Worm (Caenorhabditis elegans) whole organism, mixed stage, embryonic: ENCODE results near the gene ttr-44.

Experiments used
- blmp-1 ChIP-seq: fragments of 150-350 bp; optimal IDR thresholded peaks from 2 replicates; lab custom pipeline; 2014; ENCODE audit warnings: missing biosample characterization, missing genetic modification characterization
- ceh-39 ChIP-seq: fragments of 150-350 bp; optimal IDR thresholded peaks from 2 replicates; lab custom pipeline; 2014; ENCODE audit warnings: missing biosample characterization, missing genetic modification characterization
- ceh-83 ChIP-seq: fragments of 200-800 bp; sonication (Bioruptor generic); optimal IDR thresholded peaks from 2 replicates; lab custom pipeline; 2018; ENCODE audit warnings: mild to moderate bottlenecking, missing genetic modification characterization, missing compliant biosample characterization
- drap-1 ChIP-seq: fragments of 200-800 bp; sonication (Bioruptor generic); optimal IDR thresholded peaks from 3 replicates; lab custom pipeline; 2018; ENCODE audit warnings: mild to moderate bottlenecking, missing genetic modification characterization, missing compliant biosample characterization
- elt-1 ChIP-seq: sonication (generic microtip); optimal IDR thresholded peaks from 2 replicates; lab custom pipeline; 2017; ENCODE audit warnings: missing genetic modification characterization, mild to moderate bottlenecking, missing compliant biosample characterization, antibody characterized with exemption, moderate library complexity, borderline replicate concordance; ENCODE audit not compliant: insufficient read depth
- elt-3 ChIP-seq: fragments of 150-350 bp; optimal IDR thresholded peaks from 2 replicates; lab custom pipeline; 2014; ENCODE audit warnings: missing biosample characterization, missing genetic modification characterization
- flh-1 ChIP-seq: fragments of 200-800 bp; sonication (Bioruptor generic); optimal IDR thresholded peaks from 2 replicates; lab custom pipeline; 2018; ENCODE audit warnings: mild to moderate bottlenecking, missing genetic modification characterization, moderate library complexity, missing compliant biosample characterization
- ham-2 ChIP-seq: fragments of 200-800 bp; sonication (Bioruptor generic); optimal IDR thresholded peaks from 2 replicates; lab custom pipeline; 2018; ENCODE audit warnings: mild to moderate bottlenecking, missing genetic modification characterization, missing compliant biosample characterization
- hlh-1 ChIP-seq: fragments of 150-350 bp; optimal IDR thresholded peaks from 2 replicates; lab custom pipeline; 2014; ENCODE audit warnings: missing biosample characterization, missing genetic modification reagents, missing genetic modification characterization
- lin-13 ChIP-seq: fragments of 150-350 bp; optimal IDR thresholded peaks from 2 replicates; lab custom pipeline; 2014; ENCODE audit warnings: missing biosample characterization, missing genetic modification characterization
- lin-32 ChIP-seq: fragments of 200-800 bp; sonication (Bioruptor generic); optimal IDR thresholded peaks from 2 replicates; lab custom pipeline; 2018; ENCODE audit warnings: mild to moderate bottlenecking, missing genetic modification characterization, missing compliant biosample characterization
- lsy-2 ChIP-seq: fragments of 150-350 bp; optimal IDR thresholded peaks from 2 replicates; lab custom pipeline; 2014; ENCODE audit warnings: missing biosample characterization, missing genetic modification characterization
- mab-5 ChIP-seq: fragments of 150-350 bp; optimal IDR thresholded peaks from 2 replicates; lab custom pipeline; 2014; ENCODE audit warnings: missing biosample characterization, missing genetic modification characterization
- mep-1 ChIP-seq: fragments of 150-350 bp; optimal IDR thresholded peaks from 2 replicates; lab custom pipeline; 2017; ENCODE audit warnings: missing biosample characterization, missing genetic modification reagents, missing genetic modification characterization, inconsistent platforms
- mls-2 ChIP-seq: sonication (generic microtip); optimal IDR thresholded peaks from 2 replicates; lab custom pipeline; 2016; ENCODE audit warnings: mild to moderate bottlenecking, missing genetic modification characterization, moderate library complexity, missing compliant biosample characterization
- nhr-12 ChIP-seq: fragments of 150-350 bp; optimal IDR thresholded peaks from 2 replicates; lab custom pipeline; 2014; ENCODE audit warnings: missing biosample characterization, missing genetic modification characterization
- nhr-2 ChIP-seq: fragments of 150-350 bp; optimal IDR thresholded peaks from 2 replicates; lab custom pipeline; 2014; ENCODE audit warnings: missing biosample characterization, missing genetic modification characterization
- nhr-237 ChIP-seq: fragments of 150-350 bp; optimal IDR thresholded peaks from 2 replicates; lab custom pipeline; 2014; ENCODE audit warnings: missing biosample characterization, missing genetic modification characterization
- nhr-28 ChIP-seq: fragments of 150-350 bp; optimal IDR thresholded peaks from 2 replicates; lab custom pipeline; 2014; ENCODE audit warnings: missing biosample characterization, missing genetic modification characterization
- nhr-76 ChIP-seq: sonication (generic microtip); optimal IDR thresholded peaks from 2 replicates; lab custom pipeline; 2017; ENCODE audit warnings: missing biosample characterization, missing genetic modification characterization
- pha-4 ChIP-seq: fragments of 150-350 bp; optimal IDR thresholded peaks from 2 replicates; lab custom pipeline; 2018; ENCODE audit warnings: missing biosample characterization, missing genetic modification reagents, missing genetic modification characterization
- sem-2 ChIP-seq: fragments of 200-800 bp; sonication (Bioruptor generic); optimal IDR thresholded peaks from 2 replicates; lab custom pipeline; 2018; ENCODE audit warnings: mild to moderate bottlenecking, missing genetic modification characterization, missing compliant biosample characterization
- snpc-4 ChIP-seq: fragments of 150-350 bp; optimal IDR thresholded peaks from 2 replicates; lab custom pipeline; 2014; ENCODE audit warnings: missing biosample characterization, missing genetic modification characterization
- sptf-1 ChIP-seq: sonication (generic microtip); optimal IDR thresholded peaks from 2 replicates; lab custom pipeline; 2017; ENCODE audit warnings: mild to moderate bottlenecking, missing genetic modification characterization, moderate library complexity, missing compliant biosample characterization
- tbx-8 ChIP-seq: fragments of 200-800 bp; sonication (Bioruptor generic); optimal IDR thresholded peaks from 2 replicates; lab custom pipeline; 2018; ENCODE audit warnings: mild to moderate bottlenecking, missing genetic modification characterization, moderate library complexity, missing compliant biosample characterization
- unc-120 ChIP-seq: sonication (generic microtip); optimal IDR thresholded peaks from 2 replicates; lab custom pipeline; 2017; ENCODE audit warnings: missing genetic modification characterization, missing compliant biosample characterization; ENCODE audit not compliant: poor library complexity, severe bottlenecking
- unc-39 ChIP-seq: fragments of 150-350 bp; optimal IDR thresholded peaks from 2 replicates; lab custom pipeline; 2014; ENCODE audit warnings: missing biosample characterization, missing genetic modification characterization
- unc-62 ChIP-seq: fragments of 150-350 bp; optimal IDR thresholded peaks from 2 replicates; lab custom pipeline; 2014; ENCODE audit warnings: missing biosample characterization, missing genetic modification reagents, missing genetic modification characterization
- zip-8 ChIP-seq: fragments of 150-350 bp; optimal IDR thresholded peaks from 2 replicates; lab custom pipeline; 2014; ENCODE audit warnings: missing biosample characterization, missing genetic modification characterization

Gene ttr-44

DNA sequence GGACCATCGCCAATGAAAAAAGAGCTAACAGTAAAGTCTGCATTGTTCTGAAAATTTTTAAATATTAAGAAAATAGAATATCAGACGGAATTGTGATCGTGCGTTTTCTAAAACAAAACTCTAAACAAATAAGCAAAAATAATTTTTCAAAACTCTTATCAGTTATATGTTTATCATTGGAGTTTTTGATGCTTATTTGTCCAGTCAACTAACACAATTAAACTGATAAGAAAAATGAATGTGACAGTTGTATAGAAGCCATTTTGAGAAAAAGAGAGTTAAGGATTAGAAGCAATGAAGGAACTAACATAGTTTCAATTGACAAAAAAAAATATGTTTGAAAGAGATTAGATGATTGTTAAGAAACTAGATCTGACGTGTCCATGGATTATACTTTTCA is at the start of gene ttr-44:
ttr-44 (minus strand) TSS at position 47 of the 400 bp plus-strand sequence.
- no peak for TF ChIP-seq hlh-1 (tag; lab: Kevin White, UChicago)
- TF ChIP-seq mls-2 (tag; lab: Kevin White, UChicago) = no peak
- TF ChIP-seq lin-32 (GFP tag; lab: Kevin White, UChicago) = no peak

DNA sequence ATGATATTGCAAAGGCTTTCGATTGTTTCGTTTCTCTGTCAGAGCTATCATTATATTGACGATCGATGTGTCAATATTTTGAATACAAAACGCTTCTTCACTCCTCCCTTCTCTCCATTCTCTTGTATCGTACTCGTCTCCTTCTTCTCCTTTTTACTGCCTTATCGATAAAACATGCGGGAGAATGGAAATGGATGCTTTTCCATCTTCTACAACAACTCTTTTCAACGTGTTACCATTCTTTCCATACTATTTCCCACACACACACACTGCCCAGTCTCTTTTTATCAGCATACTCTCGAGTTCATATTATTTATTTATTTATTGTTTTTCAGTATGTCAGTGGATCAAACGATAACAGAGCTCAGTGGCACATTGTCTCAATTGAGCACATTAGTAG is 48.1 kb upstream of the ttr-44 start, which contains the start of gene C50B8.6:
C50B8.6 (plus strand) TSS at position 336 of the 400 bp plus-strand sequence.
- no peak for TF ChIP-seq lin-32 (GFP tag; lab: Kevin White, UChicago)
- no peak for TF ChIP-seq sptf-1 (tag; lab: Kevin White, UChicago)
- TF ChIP-seq sem-2 = no peak
- no peak for TF ChIP-seq unc-39 (tag; lab: Kevin White, UChicago)
- TF ChIP-seq elt-1 = no peak
- no peak for TF ChIP-seq nhr-28
- no peak for TF ChIP-seq drap-1 (GFP tag; lab: Kevin White, UChicago)
- no peak for TF ChIP-seq nhr-76 (tag; lab: Kevin White, UChicago)
- no peak for TF ChIP-seq unc-120 (tag; lab: Kevin White, UChicago)
- TF ChIP-seq nhr-237 (tag; lab: Kevin White, UChicago) = no peak
- no peak for TF ChIP-seq pha-4
- TF ChIP-seq lsy-2 (tag; lab: Kevin White, UChicago) = no peak
- no peak for TF ChIP-seq mep-1
- no peak for TF ChIP-seq flh-1 (GFP tag; lab: Kevin White, UChicago)
- TF ChIP-seq nhr-2 (tag; lab: Kevin White, UChicago) = no peak
- no peak for TF ChIP-seq nhr-12 (tag; lab: Kevin White, UChicago)
- TF ChIP-seq elt-3 (tag; lab: Kevin White, UChicago) = no peak
- no peak for TF ChIP-seq ham-2 (GFP tag; lab: Kevin White, UChicago)

DNA sequence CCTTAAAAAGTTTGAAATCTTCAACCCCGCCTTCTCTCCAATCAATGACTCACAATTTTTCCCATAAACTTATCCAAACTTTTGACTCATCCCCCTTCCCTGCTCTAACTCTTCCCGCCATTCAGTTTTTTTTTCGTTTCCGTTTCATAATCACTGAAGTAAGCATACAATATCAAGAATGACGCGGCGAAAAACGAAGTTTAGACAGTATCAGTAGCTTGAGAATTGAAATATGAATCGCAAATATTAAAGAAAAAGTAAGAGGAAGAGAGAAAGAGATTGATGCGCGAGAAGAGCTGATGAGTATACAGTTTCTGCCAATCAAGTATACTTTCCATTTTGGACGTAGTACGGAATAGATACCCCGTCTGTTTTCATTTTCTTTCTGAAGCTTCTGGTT is 46.9 kb upstream of the ttr-44 start:
- TF ChIP-seq nhr-237 (tag; lab: Kevin White, UChicago) (no peak), ham-2 (GFP tag; lab: Kevin White, UChicago) (no peak), unc-62 (no peak), zip-8 (tag; lab: Kevin White, UChicago) (no peak), lin-32 (GFP tag; lab: Kevin White, UChicago) (no peak), lin-13 (tag; lab: Kevin White, UChicago) (no peak), ceh-39 (tag; lab: Kevin White, UChicago) (no peak), blmp-1 (tag; lab: Kevin White, UChicago) (no peak), flh-1 (GFP tag; lab: Kevin White, UChicago) (no peak), nhr-2 (tag; lab: Kevin White, UChicago) (no peak), mab-5 (tag; lab: Kevin White, UChicago) (no peak), elt-1 (no peak), lsy-2 (tag; lab: Kevin White, UChicago) (no peak), nhr-12 (tag; lab: Kevin White, UChicago) (no peak), mls-2 (tag; lab: Kevin White, UChicago) (no peak)
- TF ChIP-seq, all 35 proteins: peak for 0

DNA sequence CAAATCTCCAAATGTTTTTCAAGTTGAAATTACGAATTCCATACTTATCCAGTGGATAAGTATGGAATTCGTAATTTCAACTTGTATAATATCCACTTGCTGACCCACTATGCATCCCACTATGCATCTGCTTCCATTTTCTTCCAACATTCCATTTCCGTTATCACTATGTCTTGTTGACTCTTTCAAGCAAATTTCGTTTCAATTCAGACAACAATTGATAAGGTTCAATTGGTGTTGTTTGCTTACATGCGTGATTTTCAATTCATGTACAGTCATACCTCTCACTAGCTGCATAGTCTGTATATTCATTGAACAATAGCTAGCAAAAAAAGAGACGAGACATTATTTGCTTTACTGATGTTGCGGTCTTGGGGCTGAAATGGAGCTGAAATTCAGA is 46.3 kb upstream of the ttr-44 start:
- TF ChIP-seq mls-2 (tag; lab: Kevin White, UChicago) (no peak), mab-5 (tag; lab: Kevin White, UChicago) (no peak), tbx-8 (GFP tag; lab: Kevin White, UChicago) (no peak), pha-4 (no peak), lsy-2 (tag; lab: Kevin White, UChicago) (no peak), elt-3 (tag; lab: Kevin White, UChicago) (no peak), snpc-4 (no peak), nhr-2 (tag; lab: Kevin White, UChicago) (no peak), blmp-1 (tag; lab: Kevin White, UChicago) (no peak), ceh-39 (tag; lab: Kevin White, UChicago) (no peak), unc-120 (tag; lab: Kevin White, UChicago) (no peak), ham-2 (GFP tag; lab: Kevin White, UChicago) (no peak)

DNA sequence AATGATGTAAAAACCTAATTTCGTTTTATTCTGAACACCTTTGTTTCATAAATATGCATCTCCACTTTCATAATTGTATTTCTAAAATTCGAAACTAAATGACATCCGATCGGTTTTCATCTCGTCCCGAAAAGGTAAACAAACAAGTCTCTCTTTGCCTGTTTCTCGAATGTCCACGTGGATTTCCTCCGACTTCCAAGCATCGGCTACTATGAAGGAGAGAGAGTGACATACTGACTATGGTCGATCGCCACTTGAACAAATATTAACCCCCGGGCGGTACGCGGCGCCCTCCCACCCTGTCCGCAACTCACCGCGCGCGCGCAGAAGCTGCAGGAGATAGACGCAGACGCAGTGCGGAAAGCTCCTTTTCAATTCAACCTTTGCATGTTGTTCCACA is 45.3 kb upstream of the ttr-44 start:
- TF ChIP-seq hlh-1 (tag; lab: Kevin White, UChicago) = no peak
- peak; percentile 94 for TF ChIP-seq pha-4
- TF ChIP-seq ceh-83 (GFP tag; lab: Kevin White, UChicago) = no peak
